Worm (Caenorhabditis elegans) whole organism, young adult: ENCODE measurements around the gene T23F6.3.

ENCODE experiments used
- B0019.2 ChIP-seq: fragments of 200-800 bp; sonication (Bioruptor generic); conservative IDR thresholded peaks from 2 replicates; pipeline ENCODE4 v1.3.6; 2022; ENCODE audit warnings: missing genetic modification reagents, missing genetic modification characterization, missing compliant biosample characterization
- B0035.1 ChIP-seq: sonication (generic microtip); optimal IDR thresholded peaks from 2 replicates; lab custom pipeline; 2016; ENCODE audit warnings: missing genetic modification characterization, mild to moderate bottlenecking, missing compliant biosample characterization, missing genotype, missing genetic modification reagents
- C06A6.2 ChIP-seq: fragments of 200-800 bp; sonication (Bioruptor generic); conservative IDR thresholded peaks from 2 replicates; pipeline ENCODE4 v1.3.6; 2022; ENCODE audit warnings: missing genetic modification characterization, missing compliant biosample characterization
- F37B4.10 ChIP-seq: fragments of 200-800 bp; sonication (Bioruptor generic); IDR thresholded peaks from 2 replicates; pipeline ENCODE4 v1.3.6; 2022; ENCODE audit warnings: missing genetic modification characterization, missing compliant biosample characterization
- F39B2.1 ChIP-seq: fragments of 200-800 bp; sonication (Bioruptor generic); IDR thresholded peaks from 2 replicates; pipeline ENCODE4 v1.3.6; 2022; ENCODE audit warnings: missing genetic modification reagents, missing genetic modification characterization, missing compliant biosample characterization
- F49E8.2 ChIP-seq: sonication (generic microtip); optimal IDR thresholded peaks from 3 replicates; lab custom pipeline; 2017; ENCODE audit warnings: missing genetic modification characterization, mild to moderate bottlenecking, missing compliant biosample characterization, antibody characterized with exemption, moderate library complexity; ENCODE audit not compliant: insufficient read depth
- K12H6.12 ChIP-seq: fragments of 200-800 bp; sonication (Bioruptor generic); optimal IDR thresholded peaks from 2 replicates; lab custom pipeline; 2018; ENCODE audit warnings: mild to moderate bottlenecking, missing genetic modification characterization, missing compliant biosample characterization
- T26A5.8 ChIP-seq: sonication (generic microtip); optimal IDR thresholded peaks from 2 replicates; lab custom pipeline; 2016; ENCODE audit warnings: missing genetic modification characterization, missing compliant biosample characterization
- Y53G8AR.9 ChIP-seq: fragments of 200-800 bp; sonication (Bioruptor generic); conservative IDR thresholded peaks from 2 replicates; pipeline ENCODE4 v1.3.6; 2022; ENCODE audit warnings: missing genetic modification reagents, missing genetic modification characterization, missing compliant biosample characterization
- Y56A3A.18 ChIP-seq: fragments of 200-800 bp; sonication (Bioruptor generic); IDR thresholded peaks from 2 replicates; pipeline ENCODE4 v1.3.6; 2022; ENCODE audit warnings: missing genetic modification reagents, missing genetic modification characterization, missing compliant biosample characterization
- Y95B8A.8 ChIP-seq: fragments of 200-800 bp; sonication (Bioruptor generic); IDR thresholded peaks from 2 replicates; pipeline ENCODE4 v1.3.6; 2022; ENCODE audit warnings: missing genetic modification reagents, missing genetic modification characterization, missing compliant biosample characterization
- ZK185.1 ChIP-seq: sonication (generic microtip); optimal IDR thresholded peaks from 2 replicates; lab custom pipeline; 2016; ENCODE audit warnings: mild to moderate bottlenecking, missing genetic modification characterization, missing compliant biosample characterization; ENCODE audit not compliant: poor library complexity, severe bottlenecking
- attf-5 ChIP-seq: fragments of 200-800 bp; sonication (Bioruptor generic); optimal IDR thresholded peaks from 2 replicates; lab custom pipeline; 2018; ENCODE audit warnings: mild to moderate bottlenecking, missing genetic modification characterization, missing compliant biosample characterization
- ceh-100 ChIP-seq: fragments of 200-800 bp; sonication (Bioruptor generic); IDR thresholded peaks from 2 replicates; pipeline ENCODE4 v1.3.6; 2022; ENCODE audit warnings: missing genetic modification reagents, missing genetic modification characterization, missing compliant biosample characterization
- ceh-79 ChIP-seq: sonication (generic microtip); optimal IDR thresholded peaks from 2 replicates; lab custom pipeline; 2017; ENCODE audit warnings: mild to moderate bottlenecking, missing genetic modification characterization, missing compliant biosample characterization
- chd-7 ChIP-seq: sonication (generic microtip); optimal IDR thresholded peaks from 2 replicates; lab custom pipeline; 2016; ENCODE audit warnings: mild to moderate bottlenecking, missing genetic modification characterization, moderate library complexity, missing compliant biosample characterization
- dox-1 ChIP-seq: fragments of 200-800 bp; sonication (Bioruptor generic); IDR thresholded peaks from 2 replicates; pipeline ENCODE4 v1.3.6; 2022; ENCODE audit warnings: missing genetic modification reagents, missing genetic modification characterization, missing compliant biosample characterization
- egl-44 ChIP-seq: fragments of 200-800 bp; sonication (Bioruptor generic); IDR thresholded peaks from 2 replicates; pipeline ENCODE4 v1.3.6; 2022; ENCODE audit warnings: missing genetic modification reagents, missing genetic modification characterization, missing compliant biosample characterization
- ekl-4 ChIP-seq: fragments of 200-800 bp; sonication (Bioruptor generic); IDR thresholded peaks from 2 replicates; pipeline ENCODE4 v1.3.6; 2022; ENCODE audit warnings: missing genetic modification reagents, missing genetic modification characterization, missing compliant biosample characterization
- ets-4 ChIP-seq: fragments of 200-800 bp; sonication (Bioruptor generic); optimal IDR thresholded peaks from 2 replicates; lab custom pipeline; 2018; ENCODE audit warnings: mild to moderate bottlenecking, missing genetic modification characterization, missing compliant biosample characterization
- fkh-3 ChIP-seq: sonication (generic microtip); optimal IDR thresholded peaks from 2 replicates; lab custom pipeline; 2016; ENCODE audit warnings: mild to moderate bottlenecking, missing genetic modification characterization, missing compliant biosample characterization
- him-1 ChIP-seq: sonication (generic microtip); optimal IDR thresholded peaks from 2 replicates; lab custom pipeline; 2016; ENCODE audit warnings: missing genotype, missing genetic modification reagents, missing genetic modification characterization, missing compliant biosample characterization
- hlh-12 ChIP-seq: sonication (generic microtip); optimal IDR thresholded peaks from 2 replicates; lab custom pipeline; 2016; ENCODE audit warnings: missing genetic modification characterization, missing compliant biosample characterization
- hlh-26 ChIP-seq: fragments of 200-800 bp; sonication (Bioruptor generic); conservative IDR thresholded peaks from 2 replicates; pipeline ENCODE4 v1.3.6; 2022; ENCODE audit warnings: missing genetic modification reagents, missing genetic modification characterization, missing compliant biosample characterization
- let-607 ChIP-seq, 2 experiments: fragments of 200-800 bp in 1 of 2; sonication (Bioruptor generic) in 1 of 2; sonication (generic microtip) in 1 of 2; optimal IDR thresholded peaks; 2 replicates each; lab custom pipeline; 2016 to 2018; ENCODE audit warnings: mild to moderate bottlenecking in 2 of 2, missing compliant biosample characterization in 2 of 2, missing genetic modification characterization in 2 of 2, moderate library complexity in 2 of 2, missing genotype in 1 of 2
- lin-40 ChIP-seq: sonication (generic microtip); optimal IDR thresholded peaks from 2 replicates; lab custom pipeline; 2016; ENCODE audit warnings: missing genetic modification characterization, mild to moderate bottlenecking, missing compliant biosample characterization, missing genotype, missing genetic modification reagents
- madf-10 ChIP-seq: sonication (generic microtip); optimal IDR thresholded peaks from 2 replicates; lab custom pipeline; 2016; ENCODE audit warnings: mild to moderate bottlenecking, missing genetic modification characterization, missing compliant biosample characterization
- madf-8 ChIP-seq: fragments of 200-800 bp; sonication (Bioruptor generic); conservative IDR thresholded peaks from 2 replicates; pipeline ENCODE4 v1.3.6; 2022; ENCODE audit warnings: missing genetic modification reagents, missing genetic modification characterization, missing compliant biosample characterization
- mcd-1 ChIP-seq: fragments of 200-800 bp; sonication (Bioruptor generic); IDR thresholded peaks from 2 replicates; pipeline ENCODE4 v1.3.6; 2022; ENCODE audit warnings: missing genetic modification reagents, missing genetic modification characterization, missing compliant biosample characterization
- nfyb-1 ChIP-seq: fragments of 200-800 bp; sonication (Bioruptor generic); IDR thresholded peaks from 2 replicates; pipeline ENCODE4 v1.3.6; 2022; ENCODE audit warnings: missing genetic modification reagents, missing genetic modification characterization, missing compliant biosample characterization
- nhr-120 ChIP-seq: fragments of 200-800 bp; sonication (Bioruptor generic); IDR thresholded peaks from 2 replicates; pipeline ENCODE4 v1.3.6; 2022; ENCODE audit warnings: missing genetic modification characterization, missing compliant biosample characterization
- nhr-179 ChIP-seq: sonication (generic microtip); optimal IDR thresholded peaks from 2 replicates; lab custom pipeline; 2016; ENCODE audit warnings: mild to moderate bottlenecking, missing genetic modification characterization, missing compliant biosample characterization
- nhr-80 ChIP-seq: sonication (generic microtip); optimal IDR thresholded peaks from 2 replicates; lab custom pipeline; 2016; ENCODE audit warnings: missing genetic modification characterization, missing compliant biosample characterization
- nhr-90 ChIP-seq: sonication (generic microtip); optimal IDR thresholded peaks from 2 replicates; lab custom pipeline; 2016; ENCODE audit warnings: missing genotype, mild to moderate bottlenecking, missing genetic modification characterization, missing compliant biosample characterization
- rcor-1 ChIP-seq: fragments of 200-800 bp; sonication (Bioruptor generic); IDR thresholded peaks from 2 replicates; pipeline ENCODE4 v1.3.6; 2022; ENCODE audit warnings: missing genetic modification reagents, missing genetic modification characterization, missing compliant biosample characterization
- sdz-38 ChIP-seq: sonication (generic microtip); optimal IDR thresholded peaks from 2 replicates; lab custom pipeline; 2016; ENCODE audit warnings: missing genotype, missing genetic modification characterization, missing compliant biosample characterization
- sea-2 ChIP-seq: fragments of 200-800 bp; sonication (Bioruptor generic); IDR thresholded peaks from 2 replicates; pipeline ENCODE4 v1.3.6; 2022; ENCODE audit warnings: missing genetic modification characterization, missing compliant biosample characterization
- snpc-1.1 ChIP-seq: sonication (generic microtip); optimal IDR thresholded peaks from 2 replicates; lab custom pipeline; 2017; ENCODE audit warnings: missing genetic modification characterization, mild to moderate bottlenecking, missing compliant biosample characterization, antibody characterized with exemption, moderate library complexity, missing genotype, missing genetic modification reagents; ENCODE audit not compliant: insufficient read depth
- snpc-3.4 ChIP-seq: sonication (generic microtip); optimal IDR thresholded peaks from 2 replicates; lab custom pipeline; 2017; ENCODE audit warnings: missing genetic modification characterization, mild to moderate bottlenecking, missing compliant biosample characterization, antibody characterized with exemption, moderate library complexity, missing genotype, missing genetic modification reagents
- somi-1 ChIP-seq: fragments of 200-800 bp; sonication (Bioruptor generic); optimal IDR thresholded peaks from 2 replicates; lab custom pipeline; 2018; ENCODE audit warnings: mild to moderate bottlenecking, missing genetic modification characterization, missing compliant biosample characterization
- sptf-2 ChIP-seq: fragments of 200-800 bp; sonication (Bioruptor generic); optimal IDR thresholded peaks from 2 replicates; lab custom pipeline; 2018; ENCODE audit warnings: mild to moderate bottlenecking, missing genetic modification characterization, missing compliant biosample characterization
- tlf-1 ChIP-seq: fragments of 200-800 bp; sonication (Bioruptor generic); optimal IDR thresholded peaks from 2 replicates; lab custom pipeline; 2018; ENCODE audit warnings: mild to moderate bottlenecking, missing genetic modification characterization, missing compliant biosample characterization
- xnd-1 ChIP-seq: sonication (generic microtip); optimal IDR thresholded peaks from 2 replicates; lab custom pipeline; 2016; ENCODE audit warnings: missing genotype, missing genetic modification reagents, missing genetic modification characterization, missing compliant biosample characterization
- ztf-18 ChIP-seq: sonication (generic microtip); optimal IDR thresholded peaks from 2 replicates; lab custom pipeline; 2016; ENCODE audit warnings: missing genotype, mild to moderate bottlenecking, missing genetic modification characterization, missing compliant biosample characterization
- ztf-26 ChIP-seq: sonication (generic microtip); optimal IDR thresholded peaks from 2 replicates; lab custom pipeline; 2017; ENCODE audit warnings: missing genetic modification characterization, missing compliant biosample characterization
- ztf-3 ChIP-seq: fragments of 200-800 bp; sonication (Bioruptor generic); optimal IDR thresholded peaks from 2 replicates; lab custom pipeline; 2018; ENCODE audit warnings: mild to moderate bottlenecking, missing genetic modification characterization, missing compliant biosample characterization
- ztf-6 ChIP-seq: fragments of 200-800 bp; sonication (Bioruptor generic); IDR thresholded peaks from 2 replicates; pipeline ENCODE4 v1.3.6; 2022; ENCODE audit warnings: missing genetic modification reagents, missing genetic modification characterization, missing compliant biosample characterization

T23F6.3 gene

ce11 chrIV:12689709-12690142 is 34.8 kb downstream of the T23F6.3 start (continued):
- peak; percentile 14 for TF ChIP-seq lin-40
- TF ChIP-seq K12H6.12 (tag; lab: Kevin White, UChicago): no peak
- TF ChIP-seq snpc-3.4 (tag; lab: Kevin White, UChicago): no peak
- TF ChIP-seq ets-4 (GFP tag; lab: Kevin White, UChicago): peak; percentile 97
- TF ChIP-seq xnd-1 (tag; lab: Kevin White, UChicago): no peak
- TF ChIP-seq ZK185.1 (tag; lab: Kevin White, UChicago): no peak
- peak; percentile 66 for TF ChIP-seq chd-7 (tag; lab: Kevin White, UChicago)
- TF ChIP-seq sea-2: no peak
- no peak for TF ChIP-seq attf-5 (GFP tag; lab: Kevin White, UChicago)
- TF ChIP-seq F49E8.2 (tag; lab: Kevin White, UChicago): no peak
- no peak for TF ChIP-seq F39B2.1 (GFP tag; lab: Robert Waterston, UW)
- TF ChIP-seq nhr-120 (GFP tag; lab: Robert Waterston, UW): no peak
- TF ChIP-seq Y56A3A.18 (GFP tag; lab: Robert Waterston, UW): no peak
- TF ChIP-seq nfyb-1 (GFP tag; lab: Robert Waterston, UW): peak; percentile 12; the same call in 1 of the 2 replicates
- TF ChIP-seq Y95B8A.8: no peak
- no peak for TF ChIP-seq snpc-1.1 (tag; lab: Kevin White, UChicago)
- TF ChIP-seq madf-10 (tag; lab: Kevin White, UChicago): peak; percentile 67
- no peak for TF ChIP-seq ztf-6
- TF ChIP-seq ceh-79: no peak
- no peak for TF ChIP-seq hlh-12
- TF ChIP-seq nhr-80 (tag; lab: Kevin White, UChicago): peak; percentile 99
- 0 out of 2 replicates have a peak, but pooled peaks have one; percentile 37 for TF ChIP-seq dox-1 (GFP tag; lab: Robert Waterston, UW)
- peak; percentile 93 for TF ChIP-seq egl-44 (GFP tag; lab: Robert Waterston, UW)
- peak; percentile 52 for TF ChIP-seq nhr-90 (tag; lab: Kevin White, UChicago)
- TF ChIP-seq Y53G8AR.9 (GFP tag; lab: Robert Waterston, UW): no peak
- peak; percentile 49 for TF ChIP-seq tlf-1 (GFP tag; lab: Kevin White, UChicago)
- TF ChIP-seq let-607 (tag; optimal IDR thresholded peaks at IDR 0.05; lab: Kevin White, UChicago): peak; percentile 60 to 75
- no peak for TF ChIP-seq ceh-100 (GFP tag; lab: Robert Waterston, UW)
- TF ChIP-seq F37B4.10 (GFP tag; lab: Robert Waterston, UW): no peak
- TF ChIP-seq, all 124 proteins: peak for 19

ce11 chrIV:12689292-12689691 is 35.3 kb downstream of the T23F6.3 start:
- TF ChIP-seq mcd-1: no peak
- no peak for TF ChIP-seq sptf-2 (GFP tag; lab: Kevin White, UChicago)
- no peak for TF ChIP-seq ztf-18 (tag; lab: Kevin White, UChicago)
- no peak for TF ChIP-seq dox-1 (GFP tag; lab: Robert Waterston, UW)
- no peak for TF ChIP-seq him-1 (tag; lab: Kevin White, UChicago)
- TF ChIP-seq fkh-3 (tag; lab: Kevin White, UChicago): no peak
- no peak for TF ChIP-seq T26A5.8 (tag; lab: Kevin White, UChicago)

ce11 chrIV:12688370-12688769 is 36.2 kb downstream of the T23F6.3 start, which contains the start of gene T23B5.3:
T23B5.3 (plus strand) TSS chrIV:12688670.
- no peak for TF ChIP-seq somi-1 (GFP tag; lab: Kevin White, UChicago)
- no peak for TF ChIP-seq him-1 (tag; lab: Kevin White, UChicago)
- TF ChIP-seq rcor-1 (GFP tag; lab: Robert Waterston, UW): no peak
- TF ChIP-seq sdz-38 (tag; lab: Kevin White, UChicago): no peak
- TF ChIP-seq B0035.1 (tag; lab: Kevin White, UChicago): no peak
- TF ChIP-seq ZK185.1 (tag; lab: Kevin White, UChicago): no peak
- no peak for TF ChIP-seq B0019.2
- no peak for TF ChIP-seq ekl-4 (GFP tag; lab: Robert Waterston, UW)
- TF ChIP-seq madf-8 (GFP tag; lab: Robert Waterston, UW): no peak
- no peak for TF ChIP-seq lin-40
- TF ChIP-seq hlh-26 (GFP tag; lab: Robert Waterston, UW): no peak
- TF ChIP-seq C06A6.2 (GFP tag; lab: Robert Waterston, UW): no peak
- no peak for TF ChIP-seq madf-10 (tag; lab: Kevin White, UChicago)
- TF ChIP-seq ztf-26: no peak
- TF ChIP-seq ztf-3 (GFP tag; lab: Kevin White, UChicago): no peak
- no peak for TF ChIP-seq tlf-1 (GFP tag; lab: Kevin White, UChicago)
- no peak for TF ChIP-seq nhr-179 (tag; lab: Kevin White, UChicago)
